Worm (Caenorhabditis elegans) whole organism, L2 larva: ENCODE data around the gene gln-1.

ENCODE experiments used
- C34F6.9 ChIP-seq: fragments of 150-350 bp; optimal IDR thresholded peaks from 2 replicates; lab custom pipeline; 2014; ENCODE audit warnings: missing biosample characterization, missing genetic modification characterization
- F13H6.1 ChIP-seq: sonication (generic microtip); optimal IDR thresholded peaks from 2 replicates; lab custom pipeline; 2016; ENCODE audit warnings: missing genetic modification characterization, missing compliant biosample characterization
- R02D3.7 ChIP-seq: fragments of 150-350 bp; optimal IDR thresholded peaks from 2 replicates; lab custom pipeline; 2014; ENCODE audit warnings: missing biosample characterization, missing genetic modification characterization
- aly-2 ChIP-seq: fragments of 150-350 bp; optimal IDR thresholded peaks from 2 replicates; lab custom pipeline; 2014; ENCODE audit warnings: missing biosample characterization, missing genetic modification characterization
- ceh-16 ChIP-seq: fragments of 150-350 bp; optimal IDR thresholded peaks from 2 replicates; lab custom pipeline; 2014; ENCODE audit warnings: missing biosample characterization, missing genetic modification characterization
- ceh-82 ChIP-seq: fragments of 150-350 bp; optimal IDR thresholded peaks from 2 replicates; lab custom pipeline; 2014; ENCODE audit warnings: missing biosample characterization, missing genetic modification characterization
- crh-2 ChIP-seq: sonication (generic microtip); optimal IDR thresholded peaks from 2 replicates; lab custom pipeline; 2017; ENCODE audit warnings: missing biosample characterization, missing genetic modification characterization
- egl-27 ChIP-seq: sonication (generic microtip); optimal IDR thresholded peaks from 3 replicates; lab custom pipeline; 2017; ENCODE audit warnings: missing biosample characterization, missing genetic modification reagents, missing genetic modification characterization
- elt-1 ChIP-seq: fragments of 150-350 bp; optimal IDR thresholded peaks from 2 replicates; lab custom pipeline; 2014; ENCODE audit warnings: missing biosample characterization, missing genetic modification characterization
- fos-1 ChIP-seq: fragments of 150-350 bp; optimal IDR thresholded peaks from 2 replicates; lab custom pipeline; 2014; ENCODE audit warnings: missing biosample characterization, missing genetic modification characterization
- gmeb-1 ChIP-seq: fragments of 150-350 bp; optimal IDR thresholded peaks from 2 replicates; lab custom pipeline; 2014; ENCODE audit warnings: missing biosample characterization, missing genetic modification characterization
- lin-11 ChIP-seq: fragments of 150-350 bp; sonication (generic microtip); optimal IDR thresholded peaks from 2 replicates; lab custom pipeline; 2014; ENCODE audit warnings: missing biosample characterization, missing genetic modification characterization, inconsistent platforms, mixed read lengths
- lin-13 ChIP-seq: fragments of 150-350 bp; optimal IDR thresholded peaks from 2 replicates; lab custom pipeline; 2014; ENCODE audit warnings: missing biosample characterization, missing genetic modification reagents, missing genetic modification characterization
- lsy-2 ChIP-seq, 2 experiments: fragments of 150-350 bp in 1 of 2; sonication (generic microtip) in 1 of 2; optimal IDR thresholded peaks; 2 replicates each; lab custom pipeline; 2014 to 2017; ENCODE audit warnings: missing biosample characterization in 2 of 2, missing genetic modification characterization in 2 of 2
- mbf-1 ChIP-seq: sonication (generic microtip); optimal IDR thresholded peaks from 2 replicates; lab custom pipeline; 2017; ENCODE audit warnings: missing biosample characterization, missing genetic modification characterization
- mdl-1 ChIP-seq, 2 experiments: fragments of 150-350 bp in 1 of 2; sonication (generic microtip) in 1 of 2; optimal IDR thresholded peaks; 2 replicates each; lab custom pipeline; 2017; ENCODE audit warnings: missing biosample characterization in 2 of 2, missing genetic modification characterization in 2 of 2
- nhr-11 ChIP-seq: fragments of 150-350 bp; optimal IDR thresholded peaks from 2 replicates; lab custom pipeline; 2014; ENCODE audit warnings: missing biosample characterization, missing genetic modification characterization
- nhr-12 ChIP-seq: fragments of 150-350 bp; optimal IDR thresholded peaks from 2 replicates; lab custom pipeline; 2014; ENCODE audit warnings: missing biosample characterization, missing genetic modification characterization
- nhr-129 ChIP-seq: fragments of 150-350 bp; optimal IDR thresholded peaks from 2 replicates; lab custom pipeline; 2014; ENCODE audit warnings: missing biosample characterization, missing genetic modification characterization
- nhr-21 ChIP-seq: fragments of 150-350 bp; optimal IDR thresholded peaks from 2 replicates; lab custom pipeline; 2014; ENCODE audit warnings: missing biosample characterization, missing genetic modification characterization
- nhr-23 ChIP-seq: fragments of 150-350 bp; optimal IDR thresholded peaks from 2 replicates; lab custom pipeline; 2014; ENCODE audit warnings: missing biosample characterization, missing genetic modification reagents, missing genetic modification characterization
- nhr-237 ChIP-seq: fragments of 150-350 bp; optimal IDR thresholded peaks from 2 replicates; lab custom pipeline; 2014; ENCODE audit warnings: missing biosample characterization, missing genetic modification characterization
- nhr-25 ChIP-seq: fragments of 150-350 bp; sonication (generic microtip); optimal IDR thresholded peaks from 3 replicates; lab custom pipeline; 2014; ENCODE audit warnings: missing biosample characterization, missing genetic modification characterization
- sma-9 ChIP-seq, 2 experiments: fragments of 150-350 bp in 1 of 2; sonication (generic microtip) in 1 of 2; optimal IDR thresholded peaks; 2 replicates each; lab custom pipeline; 2014 to 2016; ENCODE audit warnings: missing genetic modification characterization in 2 of 2, mild to moderate bottlenecking in 1 of 2, missing biosample characterization in 1 of 2, missing compliant biosample characterization in 1 of 2, missing genetic modification reagents in 1 of 2, moderate library complexity in 1 of 2
- snpc-4 ChIP-seq: fragments of 150-350 bp; optimal IDR thresholded peaks from 2 replicates; lab custom pipeline; 2014; ENCODE audit warnings: missing biosample characterization, missing genetic modification characterization
- unc-55 ChIP-seq: fragments of 150-350 bp; sonication (generic microtip); optimal IDR thresholded peaks from 3 replicates; lab custom pipeline; 2014; ENCODE audit warnings: missing biosample characterization, missing genetic modification reagents, missing genetic modification characterization
- unc-62 ChIP-seq: fragments of 150-350 bp; optimal IDR thresholded peaks from 2 replicates; lab custom pipeline; 2014; ENCODE audit warnings: missing biosample characterization, missing genetic modification reagents, missing genetic modification characterization
- ztf-4 ChIP-seq: fragments of 150-350 bp; optimal IDR thresholded peaks from 2 replicates; lab custom pipeline; 2014; ENCODE audit warnings: missing biosample characterization, missing genetic modification characterization

gln-1 gene

DNA sequence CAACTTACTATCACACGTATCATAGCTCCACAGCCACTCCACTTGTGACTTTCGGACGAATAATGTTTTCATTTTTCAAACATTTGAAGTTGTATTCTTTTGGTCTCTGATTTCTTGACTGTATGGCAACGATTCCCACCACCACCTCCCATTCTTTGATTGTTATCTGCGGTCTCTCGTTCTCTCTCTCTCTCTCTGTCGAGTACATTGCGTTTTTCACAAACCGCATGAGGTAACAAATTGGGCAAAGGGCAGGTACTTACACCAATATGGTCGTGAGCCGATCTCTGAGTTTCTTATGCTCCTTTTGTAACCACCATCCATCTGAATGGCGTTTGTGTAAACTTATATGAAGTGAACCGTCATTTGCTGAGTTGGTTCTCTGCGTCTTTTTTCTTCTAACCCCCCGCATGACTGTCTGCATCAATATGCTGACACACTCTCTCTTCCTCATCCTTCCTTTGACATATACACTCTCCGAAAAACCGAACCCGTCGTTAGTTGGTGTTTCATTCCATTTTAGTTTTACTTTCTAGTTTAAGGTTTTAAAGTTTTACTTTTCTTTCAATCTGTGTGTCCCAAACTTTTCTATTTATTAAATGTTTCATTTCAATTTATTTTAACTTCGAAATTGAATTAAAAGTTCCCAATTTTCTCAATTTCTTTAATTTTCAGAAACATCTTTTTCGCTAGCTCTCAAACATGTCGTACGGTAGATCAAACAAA lies at the start of gene gln-1:
gln-1 (plus strand) TSS at position 676 of the 726 bp plus-strand sequence.
- TF ChIP-seq unc-55 (GFP tag; lab: Kevin White, UChicago): no peak
- TF ChIP-seq crh-2 (tag; lab: Kevin White, UChicago): peak; percentile 50
- peak; percentile 32 for TF ChIP-seq F13H6.1 (tag; lab: Kevin White, UChicago)
- TF ChIP-seq nhr-129: peak; percentile 54
- TF ChIP-seq sma-9 (GFP tag; optimal IDR thresholded peaks at IDR 0.05; lab: Kevin White, UChicago): peak; percentile 60
- TF ChIP-seq sma-9 (tag; optimal IDR thresholded peaks at IDR 0.05; lab: Kevin White, UChicago): no peak
- TF ChIP-seq C34F6.9 (tag; lab: Kevin White, UChicago): peak; percentile 19
- TF ChIP-seq fos-1: peak; percentile 86
- no peak for TF ChIP-seq R02D3.7 (tag; lab: Kevin White, UChicago)
- TF ChIP-seq nhr-25 (tag; lab: Kevin White, UChicago): peak; percentile 12
- TF ChIP-seq mdl-1 (tag; optimal IDR thresholded peaks at IDR 0.05; lab: Kevin White, UChicago): no peak
- no peak for TF ChIP-seq gmeb-1

DNA sequence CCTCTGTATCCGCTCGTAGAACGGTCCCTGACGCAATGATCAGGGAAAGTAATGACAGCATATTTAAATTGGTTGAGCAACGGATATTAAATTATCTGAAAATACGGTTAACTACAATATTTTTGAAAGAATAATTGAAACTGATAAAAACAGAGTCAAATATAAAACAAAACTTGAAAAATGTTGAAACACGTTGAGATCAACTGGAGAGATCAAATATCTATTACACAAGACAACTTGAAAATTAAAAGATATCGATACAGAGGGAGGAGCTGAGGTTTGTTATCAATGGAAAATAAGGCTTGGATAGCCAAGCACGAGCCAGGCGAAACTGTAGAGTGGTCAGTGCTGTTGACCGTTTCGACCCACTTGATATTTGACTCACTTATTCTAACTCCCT lies 47.5 kb upstream of the gln-1 start, which contains the start of gene C09B8.3:
C09B8.3 (minus strand) TSS at position 101 of the 400 bp plus-strand sequence.
- TF ChIP-seq ceh-82 (no peak), crh-2 (tag; lab: Kevin White, UChicago) (no peak), nhr-25 (tag; lab: Kevin White, UChicago) (no peak), nhr-23 (no peak), fos-1 (no peak), elt-1 (no peak), nhr-237 (tag; lab: Kevin White, UChicago) (no peak), lin-13 (GFP tag; lab: Kevin White, UChicago) (no peak), mbf-1 (tag; lab: Kevin White, UChicago) (no peak), egl-27 (tag; lab: Kevin White, UChicago) (no peak)

- TF ChIP-seq ztf-4 (tag; lab: Kevin White, UChicago): no peak
- TF ChIP-seq aly-2 (tag; lab: Kevin White, UChicago): no peak
- TF ChIP-seq snpc-4 (tag; lab: Kevin White, UChicago): no peak
- TF ChIP-seq nhr-129: no peak
- peak; percentile 35 for TF ChIP-seq nhr-25 (tag; lab: Kevin White, UChicago)
- no peak for TF ChIP-seq F13H6.1 (tag; lab: Kevin White, UChicago)
Measured at ce11 chrX:6015096-6015495, 43.0 kb upstream of the gln-1 start, which contains the start of gene C09B8.8. C09B8.8 (plus strand) TSS chrX:6015492.

DNA sequence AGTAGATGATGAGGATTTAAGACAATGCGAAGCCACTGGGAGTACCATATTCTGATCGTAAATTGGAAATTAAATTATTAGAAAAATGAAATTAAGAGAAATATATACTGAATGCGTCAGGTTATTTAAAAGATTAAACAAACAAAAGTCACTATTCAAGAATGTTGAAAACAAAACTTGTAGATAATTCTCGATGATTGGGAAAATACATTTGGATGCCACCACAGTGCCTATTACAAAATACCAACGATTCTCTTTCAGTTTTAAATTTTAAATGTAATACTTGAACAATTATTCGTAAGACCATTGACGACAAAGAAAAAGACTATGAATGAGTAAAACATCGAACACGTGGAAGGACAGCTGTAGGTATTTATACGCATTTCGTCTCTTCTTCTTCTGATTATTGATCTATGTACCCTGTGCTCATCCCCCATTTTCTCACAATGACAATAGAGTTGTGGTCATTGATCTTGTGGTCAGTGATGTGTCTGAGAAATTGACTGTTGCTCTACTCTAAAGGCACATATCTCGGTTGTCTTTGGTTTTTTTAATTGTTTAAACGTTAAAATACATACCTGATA lies 38.1 kb upstream of the gln-1 start, which contains the start of gene C09B8.4:
C09B8.4 (minus strand) TSS at position 51 of the 584 bp plus-strand sequence.
- TF ChIP-seq nhr-21 (tag; lab: Kevin White, UChicago) (no peak), lsy-2 (tag; optimal IDR thresholded peaks at IDR 0.05; lab: Kevin White, UChicago) (peak in 1 of 2 experiments; percentile 26), nhr-129 (peak; percentile 61), nhr-11 (tag; lab: Kevin White, UChicago) (no peak), lin-11 (tag; lab: Kevin White, UChicago) (no peak), crh-2 (tag; lab: Kevin White, UChicago) (peak; percentile 13), aly-2 (tag; lab: Kevin White, UChicago) (no peak), sma-9 (GFP tag; optimal IDR thresholded peaks at IDR 0.05; lab: Kevin White, UChicago) (peak; percentile 71), sma-9 (tag; optimal IDR thresholded peaks at IDR 0.05; lab: Kevin White, UChicago) (no peak), ztf-4 (tag; lab: Kevin White, UChicago) (no peak), F13H6.1 (tag; lab: Kevin White, UChicago) (peak; percentile 65)

DNA sequence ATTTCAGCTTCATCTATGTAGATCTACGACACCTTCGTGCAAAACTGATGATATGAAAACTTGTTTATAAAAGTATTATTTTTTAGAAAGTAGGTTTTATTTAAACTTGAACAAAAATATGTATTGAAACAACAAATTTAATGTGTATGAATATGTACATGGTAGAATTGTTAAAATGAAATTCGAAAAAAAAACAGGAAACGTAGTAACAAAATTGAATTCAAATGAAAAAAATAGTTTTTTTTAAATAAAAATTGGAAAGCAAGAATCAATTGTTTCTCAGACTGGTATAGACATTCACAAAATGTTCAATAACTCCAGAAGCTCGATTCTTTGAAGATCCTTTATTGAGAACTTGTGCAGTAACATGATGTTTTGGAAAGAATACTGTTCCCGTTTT lies 37.3 kb upstream of the gln-1 start:
- TF ChIP-seq unc-62 (GFP tag; lab: Kevin White, UChicago): no peak
- no peak for TF ChIP-seq C34F6.9 (tag; lab: Kevin White, UChicago)
- no peak for TF ChIP-seq nhr-12 (tag; lab: Kevin White, UChicago)

- TF ChIP-seq nhr-129 (no peak), ceh-16 (no peak), nhr-11 (tag; lab: Kevin White, UChicago) (no peak)
Measured at ce11 chrX:6022469-6022868, 35.6 kb upstream of the gln-1 start, which contains the start of gene lelo-3. lelo-3 (minus strand) TSS chrX:6022569.
